Worm (Caenorhabditis elegans) whole organism, late embryonic: ENCODE measurements around the gene srh-3.

Experiments
- K02D7.2 ChIP-seq: sonication (generic microtip); optimal IDR thresholded peaks from 2 replicates; lab custom pipeline; 2017; ENCODE audit warnings: mild to moderate bottlenecking, missing genetic modification characterization, missing compliant biosample characterization
- T23F11.4 ChIP-seq: fragments of 200-800 bp; sonication (Bioruptor generic); optimal IDR thresholded peaks from 2 replicates; lab custom pipeline; 2018; ENCODE audit warnings: mild to moderate bottlenecking, missing genetic modification characterization, missing compliant biosample characterization
- ahr-1 ChIP-seq: sonication (generic microtip); optimal IDR thresholded peaks from 2 replicates; lab custom pipeline; 2016; ENCODE audit warnings: missing genetic modification characterization, missing compliant biosample characterization
- ceh-14 ChIP-seq: sonication (generic microtip); optimal IDR thresholded peaks from 2 replicates; lab custom pipeline; 2016; ENCODE audit warnings: missing genotype, missing genetic modification characterization, missing compliant biosample characterization
- ceh-18 ChIP-seq: sonication (generic microtip); optimal IDR thresholded peaks from 2 replicates; lab custom pipeline; 2016; ENCODE audit warnings: missing genetic modification characterization, missing compliant biosample characterization
- ceh-19 ChIP-seq: fragments of 200-800 bp; sonication (Bioruptor generic); optimal IDR thresholded peaks from 2 replicates; lab custom pipeline; 2018; ENCODE audit warnings: mild to moderate bottlenecking, missing genetic modification characterization, missing compliant biosample characterization
- ceh-2 ChIP-seq: sonication (generic microtip); optimal IDR thresholded peaks from 2 replicates; lab custom pipeline; 2016; ENCODE audit warnings: missing genotype, missing genetic modification characterization, missing compliant biosample characterization
- ceh-34 ChIP-seq: sonication (generic microtip); optimal IDR thresholded peaks from 2 replicates; lab custom pipeline; 2016; ENCODE audit warnings: mild to moderate bottlenecking, missing genetic modification characterization, missing compliant biosample characterization
- ceh-45 ChIP-seq: fragments of 200-800 bp; sonication (Bioruptor generic); IDR thresholded peaks from 2 replicates; pipeline ENCODE4 v1.3.6; 2022; ENCODE audit warnings: missing genetic modification reagents, missing genetic modification characterization, missing compliant biosample characterization
- ceh-48 ChIP-seq: sonication (generic microtip); optimal IDR thresholded peaks from 2 replicates; lab custom pipeline; 2016; ENCODE audit warnings: missing genetic modification characterization, inconsistent platforms, missing compliant biosample characterization
- ceh-6 ChIP-seq: fragments of 200-800 bp; sonication (Bioruptor generic); optimal IDR thresholded peaks from 2 replicates; lab custom pipeline; 2018; ENCODE audit warnings: mild to moderate bottlenecking, missing genetic modification characterization, missing compliant biosample characterization
- ceh-9 ChIP-seq: sonication (generic microtip); optimal IDR thresholded peaks from 2 replicates; lab custom pipeline; 2016; ENCODE audit warnings: mild to moderate bottlenecking, missing genetic modification characterization, inconsistent platforms, missing compliant biosample characterization
- elt-4 ChIP-seq: sonication (generic microtip); optimal IDR thresholded peaks from 2 replicates; lab custom pipeline; 2016; ENCODE audit warnings: missing genetic modification characterization, missing compliant biosample characterization
- eyg-1 ChIP-seq: sonication (generic microtip); optimal IDR thresholded peaks from 2 replicates; lab custom pipeline; 2016; ENCODE audit warnings: missing genotype, missing genetic modification characterization, missing compliant biosample characterization
- fax-1 ChIP-seq: sonication (generic microtip); optimal IDR thresholded peaks from 2 replicates; lab custom pipeline; 2016; ENCODE audit warnings: missing genotype, missing genetic modification characterization, missing compliant biosample characterization
- fkh-10 ChIP-seq: fragments of 150-350 bp; optimal IDR thresholded peaks from 2 replicates; lab custom pipeline; 2014; ENCODE audit warnings: missing biosample characterization, missing genetic modification reagents, missing genetic modification characterization
- fkh-6 ChIP-seq: sonication (generic microtip); optimal IDR thresholded peaks from 2 replicates; lab custom pipeline; 2016; ENCODE audit warnings: missing genetic modification characterization, missing compliant biosample characterization
- hlh-13 ChIP-seq: fragments of 200-800 bp; sonication (Bioruptor generic); optimal IDR thresholded peaks from 2 replicates; lab custom pipeline; 2018; ENCODE audit warnings: mild to moderate bottlenecking, missing genetic modification characterization, missing compliant biosample characterization
- hlh-15 ChIP-seq: sonication (generic microtip); optimal IDR thresholded peaks from 2 replicates; lab custom pipeline; 2016; ENCODE audit warnings: missing genetic modification characterization, missing compliant biosample characterization
- hlh-6 ChIP-seq: sonication (generic microtip); optimal IDR thresholded peaks from 2 replicates; lab custom pipeline; 2016; ENCODE audit warnings: missing genotype, missing genetic modification characterization, missing compliant biosample characterization
- nfya-1 ChIP-seq: sonication (generic microtip); optimal IDR thresholded peaks from 2 replicates; lab custom pipeline; 2017; ENCODE audit warnings: missing genetic modification characterization, mild to moderate bottlenecking, missing compliant biosample characterization, antibody characterized with exemption, moderate library complexity
- npax-4 ChIP-seq: sonication (generic microtip); optimal IDR thresholded peaks from 2 replicates; lab custom pipeline; 2016; ENCODE audit warnings: missing genetic modification characterization, missing compliant biosample characterization
- odd-2 ChIP-seq: sonication (generic microtip); optimal IDR thresholded peaks from 2 replicates; lab custom pipeline; 2017; ENCODE audit warnings: antibody characterized with exemption, mild to moderate bottlenecking, missing genetic modification characterization, missing compliant biosample characterization
- pag-3 ChIP-seq: sonication (generic microtip); optimal IDR thresholded peaks from 2 replicates; lab custom pipeline; 2016; ENCODE audit warnings: missing compliant biosample characterization, missing genetic modification characterization, borderline replicate concordance
- pat-9 ChIP-seq: fragments of 200-800 bp; sonication (Bioruptor generic); optimal IDR thresholded peaks from 2 replicates; lab custom pipeline; 2018; ENCODE audit warnings: mild to moderate bottlenecking, missing genetic modification characterization, moderate library complexity, missing compliant biosample characterization
- pax-1 ChIP-seq: fragments of 150-350 bp; optimal IDR thresholded peaks from 2 replicates; lab custom pipeline; 2014; ENCODE audit warnings: missing biosample characterization, missing genetic modification characterization
- pha-2 ChIP-seq: sonication (generic microtip); optimal IDR thresholded peaks from 2 replicates; lab custom pipeline; 2017; ENCODE audit warnings: mild to moderate bottlenecking, missing genetic modification characterization, missing compliant biosample characterization
- pha-4 ChIP-seq: fragments of 150-350 bp; optimal IDR thresholded peaks from 2 replicates; lab custom pipeline; 2018; ENCODE audit warnings: missing biosample characterization, missing genetic modification reagents, missing genetic modification characterization
- rnt-1 ChIP-seq: sonication (generic microtip); optimal IDR thresholded peaks from 2 replicates; lab custom pipeline; 2016; ENCODE audit warnings: missing genetic modification characterization, missing compliant biosample characterization
- sdc-2 ChIP-seq: sonication (generic microtip); optimal IDR thresholded peaks from 2 replicates; lab custom pipeline; 2016; ENCODE audit warnings: missing genotype, missing genetic modification characterization, missing compliant biosample characterization
- sox-2 ChIP-seq: fragments of 200-800 bp; sonication (Bioruptor generic); IDR thresholded peaks from 2 replicates; pipeline ENCODE4 v1.3.6; 2022; ENCODE audit warnings: missing genetic modification reagents, missing genetic modification characterization, missing compliant biosample characterization
- sox-4 ChIP-seq: sonication (generic microtip); optimal IDR thresholded peaks from 2 replicates; lab custom pipeline; 2017; ENCODE audit warnings: mild to moderate bottlenecking, missing genetic modification characterization, inconsistent platforms, missing compliant biosample characterization
- syd-9 ChIP-seq: sonication (generic microtip); optimal IDR thresholded peaks from 2 replicates; lab custom pipeline; 2016; ENCODE audit warnings: mild to moderate bottlenecking, missing genetic modification characterization, moderate library complexity, missing compliant biosample characterization
- tbx-2 ChIP-seq: sonication (generic microtip); optimal IDR thresholded peaks from 2 replicates; lab custom pipeline; 2016; ENCODE audit warnings: missing genetic modification characterization, missing compliant biosample characterization
- ttx-3 ChIP-seq: sonication (generic microtip); optimal IDR thresholded peaks from 2 replicates; lab custom pipeline; 2016; ENCODE audit warnings: missing genetic modification reagents, missing genetic modification characterization, missing compliant biosample characterization

srh-3 gene

DNA sequence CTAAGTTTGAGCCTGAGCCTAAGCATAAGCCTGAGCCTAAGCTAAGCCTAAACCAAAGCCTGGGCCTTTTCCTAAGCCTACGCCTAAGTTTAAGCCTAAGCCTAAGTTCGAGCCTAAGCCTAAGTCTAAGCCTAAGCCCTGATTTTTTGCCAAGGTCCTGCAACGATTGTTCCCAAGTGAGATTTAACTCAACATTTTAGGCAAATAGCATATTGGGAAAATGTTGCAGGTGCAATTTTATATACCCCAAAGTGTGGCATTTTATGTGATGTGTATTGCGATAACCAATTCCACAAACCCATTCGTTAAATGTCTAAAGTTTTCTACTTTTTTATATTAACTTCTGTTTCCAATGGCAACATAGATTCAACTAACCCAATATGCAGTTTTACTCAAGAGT, 20.1 kb upstream of the srh-3 start, which contains the start of gene irld-40:
Gene irld-40, plus strand, starts transcription at position 301 of the 400 bp plus-strand sequence.
- TF ChIP-seq ceh-45 (GFP tag; lab: Robert Waterston, UW) (no peak), pha-4 (tag; lab: Kevin White, UChicago) (no peak), pat-9 (tag; lab: Kevin White, UChicago) (no peak), elt-4 (tag; lab: Kevin White, UChicago) (no peak)

ce11 chrV:1664921-1665320, 17.5 kb upstream of the srh-3 start, which contains the start of gene K04F1.9:
K04F1.9 (plus strand) TSS chrV:1665221.
- no peak for TF ChIP-seq ceh-9 (tag; lab: Kevin White, UChicago)
- TF ChIP-seq syd-9 (tag; lab: Kevin White, UChicago), result no peak
- no peak for TF ChIP-seq ceh-18 (tag; lab: Kevin White, UChicago)
- no peak for TF ChIP-seq npax-4
- no peak for TF ChIP-seq odd-2 (tag; lab: Kevin White, UChicago)
- TF ChIP-seq ceh-34 (tag; lab: Kevin White, UChicago), result no peak
- no peak for TF ChIP-seq ceh-19 (GFP tag; lab: Kevin White, UChicago)
- TF ChIP-seq sox-4 (tag; lab: Kevin White, UChicago), result no peak
- no peak for TF ChIP-seq ttx-3 (tag; lab: Kevin White, UChicago)

DNA sequence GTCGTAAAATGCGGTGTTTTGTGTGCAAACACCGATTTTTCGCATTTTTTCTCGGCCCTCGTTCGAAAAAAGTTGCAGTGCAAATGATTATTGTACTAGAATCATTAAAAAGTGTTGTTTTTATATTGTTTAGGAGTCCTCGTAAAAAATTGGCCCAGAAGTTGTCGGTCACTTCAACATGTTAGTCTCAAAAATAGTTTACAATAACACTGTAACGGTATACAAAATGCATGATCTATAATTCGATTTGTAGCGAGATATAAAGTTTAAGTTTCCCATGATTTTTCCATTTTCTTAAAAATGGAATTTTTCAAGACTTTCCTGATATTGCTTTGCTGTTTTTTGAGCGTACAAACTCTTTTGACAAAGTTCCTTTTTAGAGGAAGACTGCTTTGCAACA, 15.5 kb upstream of the srh-3 start, which contains the start of gene K04F1.8:
Gene K04F1.8, plus strand, starts transcription at position 301 of the 400 bp plus-strand sequence.
- TF ChIP-seq K02D7.2 (tag; lab: Kevin White, UChicago) (no peak), fax-1 (no peak)

ce11 chrV:1668216-1668615, 14.2 kb upstream of the srh-3 start, which contains the start of gene irld-42:
irld-42 (plus strand) TSS chrV:1668516.
- TF ChIP-seq ahr-1 (no peak), sox-2 (GFP tag; lab: Robert Waterston, UW) (no peak), nfya-1 (tag; lab: Kevin White, UChicago) (no peak), pax-1 (no peak), sdc-2 (no peak), pat-9 (tag; lab: Kevin White, UChicago) (no peak), hlh-13 (no peak), tbx-2 (tag; lab: Kevin White, UChicago) (no peak), T23F11.4 (GFP tag; lab: Kevin White, UChicago) (no peak), ttx-3 (tag; lab: Kevin White, UChicago) (no peak), ceh-14 (no peak), ceh-48 (tag; lab: Kevin White, UChicago) (no peak), hlh-15 (tag; lab: Kevin White, UChicago) (no peak), pha-2 (tag; lab: Kevin White, UChicago) (no peak), fkh-10 (GFP tag; lab: Kevin White, UChicago) (no peak), eyg-1 (tag; lab: Kevin White, UChicago) (no peak), ceh-34 (tag; lab: Kevin White, UChicago) (no peak)
- TF ChIP-seq, all 69 proteins: peak for 0

DNA sequence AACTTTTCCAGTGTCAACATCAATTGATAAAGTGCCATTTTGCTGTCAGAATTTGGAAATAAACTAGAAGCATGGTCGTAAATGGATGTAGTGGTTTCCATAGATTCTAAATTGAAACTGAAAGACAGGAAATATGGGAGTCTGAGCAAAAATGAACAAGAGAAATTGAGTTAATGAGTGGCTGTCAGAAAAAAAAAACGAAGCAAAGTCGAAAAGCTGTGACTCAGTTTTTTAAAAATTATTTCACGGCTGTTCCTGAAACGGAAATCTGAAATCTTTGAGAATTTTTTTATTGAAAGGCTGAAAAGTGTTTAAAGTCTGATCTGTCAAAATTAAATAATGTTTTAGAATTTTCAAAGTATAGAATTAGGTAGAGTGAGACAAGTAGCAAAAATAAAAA, 4.2 kb upstream of the srh-3 start, which contains the start of gene srw-98:
Gene srw-98, minus strand, starts transcription at position 101 of the 400 bp plus-strand sequence.
- TF ChIP-seq fkh-6 (tag; lab: Kevin White, UChicago) (no peak), ahr-1 (no peak)

- TF ChIP-seq ceh-2 (tag; lab: Kevin White, UChicago), result no peak
- no peak for TF ChIP-seq pha-2 (tag; lab: Kevin White, UChicago)
- TF ChIP-seq pat-9 (tag; lab: Kevin White, UChicago), result no peak
- no peak for TF ChIP-seq ceh-6 (GFP tag; lab: Kevin White, UChicago)
- no peak for TF ChIP-seq syd-9 (tag; lab: Kevin White, UChicago)
- no peak for TF ChIP-seq pag-3 (tag; lab: Kevin White, UChicago)
- no peak for TF ChIP-seq rnt-1
- TF ChIP-seq hlh-6 (tag; lab: Kevin White, UChicago), result no peak
- TF ChIP-seq, all 69 proteins: peak for 0
Measured at ce11 chrV:1680770-1681169, 1.6 kb upstream of the srh-3 start, which contains the start of gene srw-91. srw-91 (minus strand) TSS chrV:1680870.
